Fruit fly (Drosophila melanogaster) whole organism, embryonic: ENCODE measurements around the gene CG7362.

Source experiments
- CG10147 ChIP-seq: fragments of 200-800 bp; sonication (Bioruptor generic); optimal IDR thresholded peaks from 2 replicates; lab custom pipeline; 2019; ENCODE audit warnings: missing biosample characterization, mild to moderate bottlenecking, missing genetic modification characterization, moderate library complexity
- CG10209 ChIP-seq: fragments of 200-800 bp; sonication (Bioruptor generic); optimal IDR thresholded peaks from 3 replicates; lab custom pipeline; 2017; ENCODE audit warnings: missing biosample characterization, mild to moderate bottlenecking, missing genetic modification characterization, missing genetic modification reagents
- CG12942 ChIP-seq: fragments of 200-800 bp; sonication (Bioruptor generic); optimal IDR thresholded peaks from 3 replicates; lab custom pipeline; 2016; ENCODE audit warnings: missing biosample characterization, missing genetic modification characterization
- CG13775 ChIP-seq: fragments of 200-800 bp; sonication (Bioruptor generic); optimal IDR thresholded peaks from 3 replicates; lab custom pipeline; 2017; ENCODE audit warnings: missing biosample characterization, mild to moderate bottlenecking, missing genetic modification characterization
- CG14860 ChIP-seq: fragments of 200-800 bp; sonication (Bioruptor generic); IDR thresholded peaks from 3 replicates; pipeline ENCODE4 v1.3.6; 2022; ENCODE audit warnings: missing biosample characterization, missing genetic modification characterization; ENCODE audit not compliant: partially characterized antibody
- CG15514 ChIP-seq: fragments of 200-800 bp; sonication (Bioruptor generic); optimal IDR thresholded peaks from 3 replicates; lab custom pipeline; 2017; ENCODE audit warnings: missing biosample characterization, missing genetic modification characterization, mild to moderate bottlenecking, moderate library complexity, missing genetic modification reagents
- CG15601 ChIP-seq: fragments of 200-800 bp; sonication (Bioruptor generic); optimal IDR thresholded peaks from 3 replicates; lab custom pipeline; 2019; ENCODE audit warnings: missing biosample characterization, mild to moderate bottlenecking, missing genetic modification characterization, moderate library complexity
- CG15696 ChIP-seq: fragments of 200-800 bp; sonication (Bioruptor generic); optimal IDR thresholded peaks from 2 replicates; lab custom pipeline; 2019; ENCODE audit warnings: missing biosample characterization, mild to moderate bottlenecking, missing genetic modification characterization, moderate library complexity
- CG17802 ChIP-seq: fragments of 200-800 bp; sonication (Bioruptor generic); optimal IDR thresholded peaks from 2 replicates; lab custom pipeline; 2018; ENCODE audit warnings: missing biosample characterization, mild to moderate bottlenecking, missing genetic modification characterization, moderate library complexity
- CG1792 ChIP-seq: fragments of 200-800 bp; sonication (Bioruptor generic); optimal IDR thresholded peaks from 2 replicates; lab custom pipeline; 2016; ENCODE audit warnings: missing biosample characterization, missing genetic modification characterization
- CG18599 ChIP-seq: fragments of 200-800 bp; sonication (Bioruptor generic); optimal IDR thresholded peaks from 3 replicates; lab custom pipeline; 2017; ENCODE audit warnings: missing biosample characterization, missing genetic modification characterization, mild to moderate bottlenecking, moderate library complexity, missing genetic modification reagents
- CG2116 ChIP-seq: fragments of 200-800 bp; sonication (Bioruptor generic); optimal IDR thresholded peaks from 3 replicates; lab custom pipeline; 2018; ENCODE audit warnings: missing biosample characterization, mild to moderate bottlenecking, missing genetic modification characterization
- CG2202 ChIP-seq: fragments of 200-800 bp; sonication (Bioruptor generic); optimal IDR thresholded peaks from 2 replicates; lab custom pipeline; 2018; ENCODE audit warnings: missing biosample characterization, mild to moderate bottlenecking, missing genetic modification characterization
- CG2889 ChIP-seq: fragments of 200-800 bp; sonication (Bioruptor generic); IDR thresholded peaks from 3 replicates; pipeline ENCODE4 v1.3.6; 2022; ENCODE audit warnings: missing biosample characterization, missing genetic modification characterization
- CG3995 ChIP-seq: fragments of 200-800 bp; sonication (Bioruptor generic); optimal IDR thresholded peaks from 3 replicates; lab custom pipeline; 2016; ENCODE audit warnings: missing biosample characterization, missing genetic modification characterization
- CG6654 ChIP-seq: fragments of 200-800 bp; sonication (Bioruptor generic); optimal IDR thresholded peaks from 2 replicates; lab custom pipeline; 2017; ENCODE audit warnings: missing biosample characterization, mild to moderate bottlenecking, missing genetic modification characterization
- CG7839 ChIP-seq: fragments of 200-800 bp; sonication (Bioruptor generic); optimal IDR thresholded peaks from 3 replicates; lab custom pipeline; 2018; ENCODE audit warnings: missing biosample characterization, mild to moderate bottlenecking, missing genetic modification characterization, moderate library complexity
- CG8924 ChIP-seq: fragments of 200-800 bp; optimal IDR thresholded peaks from 3 replicates; lab custom pipeline; 2019; ENCODE audit warnings: missing biosample characterization, mild to moderate bottlenecking, missing genetic modification characterization, moderate library complexity
- CG9437 ChIP-seq: fragments of 200-800 bp; sonication (Bioruptor generic); optimal IDR thresholded peaks from 2 replicates; lab custom pipeline; 2018; ENCODE audit warnings: missing biosample characterization, mild to moderate bottlenecking, missing genetic modification characterization
- Dek ChIP-seq: fragments of 200-800 bp; sonication (Bioruptor generic); optimal IDR thresholded peaks from 3 replicates; lab custom pipeline; 2019; ENCODE audit warnings: missing biosample characterization, mild to moderate bottlenecking, missing genetic modification characterization, moderate library complexity
- Dll ChIP-seq: fragments of 200-800 bp; sonication (Bioruptor generic); IDR thresholded peaks from 4 replicates; pipeline ENCODE4 v1.3.6; 2022; ENCODE audit warnings: missing biosample characterization, missing genetic modification characterization; ENCODE audit not compliant: partially characterized antibody
- Dp ChIP-seq: fragments of 200-800 bp; sonication (Bioruptor generic); optimal IDR thresholded peaks from 2 replicates; lab custom pipeline; 2018; ENCODE audit warnings: missing biosample characterization, mild to moderate bottlenecking, missing genetic modification characterization, moderate library complexity
- E2f2 ChIP-seq: fragments of 200-800 bp; sonication (Bioruptor generic); IDR thresholded peaks from 2 replicates; pipeline ENCODE4 v1.3.6; 2022; ENCODE audit warnings: missing biosample characterization, missing genetic modification characterization
- Hmr ChIP-seq: fragments of 200-800 bp; sonication (Bioruptor generic); optimal IDR thresholded peaks from 3 replicates; lab custom pipeline; 2017; ENCODE audit warnings: mild to moderate bottlenecking, missing biosample characterization, missing genetic modification reagents, missing genetic modification characterization
- Hr39 ChIP-seq: fragments of >200 bp; optimal IDR thresholded peaks from 2 replicates; lab custom pipeline; 2017
- Hsf ChIP-seq: fragments of 200-800 bp; sonication (Bioruptor generic); optimal IDR thresholded peaks from 3 replicates; lab custom pipeline; 2016; ENCODE audit warnings: missing biosample characterization, missing genetic modification characterization
- Lpt ChIP-seq: fragments of >200 bp; optimal IDR thresholded peaks from 2 replicates; lab custom pipeline; 2018; ENCODE audit warnings: missing biosample characterization, missing genetic modification characterization
- MESR4 ChIP-seq: fragments of 200-800 bp; sonication (Bioruptor generic); optimal IDR thresholded peaks from 2 replicates; lab custom pipeline; 2018; ENCODE audit warnings: missing biosample characterization, mild to moderate bottlenecking, missing genetic modification characterization, moderate library complexity
- MTF-1 ChIP-seq: fragments of 200-800 bp; sonication (Bioruptor generic); optimal IDR thresholded peaks from 2 replicates; lab custom pipeline; 2018; ENCODE audit warnings: missing biosample characterization, mild to moderate bottlenecking, missing genetic modification characterization, borderline replicate concordance
- Neu2 ChIP-seq: fragments of 200-800 bp; sonication (Bioruptor generic); optimal IDR thresholded peaks from 3 replicates; lab custom pipeline; 2016; ENCODE audit warnings: missing biosample characterization, missing genetic modification characterization, borderline replicate concordance
- Oli ChIP-seq: fragments of 200-800 bp; sonication (Bioruptor generic); optimal IDR thresholded peaks from 2 replicates; lab custom pipeline; 2018; ENCODE audit warnings: missing biosample characterization, mild to moderate bottlenecking, missing genetic modification characterization, moderate library complexity
- Ssrp ChIP-seq: fragments of 200-800 bp; sonication (Bioruptor generic); optimal IDR thresholded peaks from 2 replicates; lab custom pipeline; 2018; ENCODE audit warnings: missing biosample characterization, mild to moderate bottlenecking, missing genetic modification characterization, moderate library complexity
- cad ChIP-seq: fragments of >200 bp; optimal IDR thresholded peaks from 2 replicates; lab custom pipeline; 2017; ENCODE audit warnings: missing biosample characterization, missing genetic modification characterization
- cg ChIP-seq: fragments of 200-800 bp; sonication (Bioruptor generic); optimal IDR thresholded peaks from 3 replicates; lab custom pipeline; 2019; ENCODE audit warnings: missing biosample characterization, mild to moderate bottlenecking, missing genetic modification characterization, moderate library complexity
- chn ChIP-seq: fragments of 200-800 bp; sonication (Bioruptor generic); optimal IDR thresholded peaks from 2 replicates; lab custom pipeline; 2016; ENCODE audit warnings: missing biosample characterization, missing genetic modification characterization
- crc ChIP-seq: fragments of 200-800 bp; sonication (Bioruptor generic); optimal IDR thresholded peaks from 2 replicates; lab custom pipeline; 2016; ENCODE audit warnings: missing biosample characterization, missing genetic modification characterization
- disco-r ChIP-seq: fragments of 200-800 bp; sonication (Bioruptor generic); optimal IDR thresholded peaks from 2 replicates; lab custom pipeline; 2016; ENCODE audit warnings: missing biosample characterization, missing genetic modification characterization
- dysf ChIP-seq: fragments of 200-800 bp; sonication (Bioruptor generic); IDR thresholded peaks from 3 replicates; pipeline ENCODE4 v1.3.6; 2022; ENCODE audit warnings: missing biosample characterization, missing genetic modification characterization
- esg ChIP-seq: fragments of 200-800 bp; sonication (Bioruptor generic); conservative IDR thresholded peaks from 2 replicates; pipeline ENCODE4 v1.3.6; 2022; ENCODE audit warnings: missing biosample characterization, missing genetic modification characterization
- her ChIP-seq: fragments of 200-800 bp; sonication (Bioruptor generic); optimal IDR thresholded peaks from 2 replicates; lab custom pipeline; 2016; ENCODE audit warnings: missing biosample characterization, missing genetic modification characterization
- jumu ChIP-seq: fragments of 200-800 bp; sonication (Bioruptor generic); optimal IDR thresholded peaks from 3 replicates; lab custom pipeline; 2016; ENCODE audit warnings: missing biosample characterization, missing genetic modification characterization
- klu ChIP-seq: fragments of 200-800 bp; sonication (Bioruptor generic); IDR thresholded peaks from 2 replicates; pipeline ENCODE4 v1.3.6; 2022; ENCODE audit warnings: missing biosample characterization, missing genetic modification characterization
- lbe ChIP-seq: fragments of 200-800 bp; sonication (Bioruptor generic); optimal IDR thresholded peaks from 2 replicates; lab custom pipeline; 2016; ENCODE audit warnings: missing biosample characterization, mild to moderate bottlenecking, missing genetic modification characterization
- pum ChIP-seq: fragments of 200-800 bp; sonication (Bioruptor generic); optimal IDR thresholded peaks from 2 replicates; lab custom pipeline; 2016; ENCODE audit warnings: missing biosample characterization, missing genetic modification characterization
- sisA ChIP-seq: fragments of 200-800 bp; sonication (Bioruptor generic); IDR thresholded peaks from 2 replicates; pipeline ENCODE4 v1.3.6; 2022; ENCODE audit warnings: missing biosample characterization, missing genetic modification characterization
- tna ChIP-seq: fragments of 200-800 bp; sonication (Bioruptor generic); IDR thresholded peaks from 2 replicates; pipeline ENCODE4 v1.3.6; 2022; ENCODE audit warnings: missing biosample characterization, missing genetic modification characterization; ENCODE audit not compliant: partially characterized antibody
- toy ChIP-seq: fragments of 200-800 bp; sonication (Bioruptor generic); IDR thresholded peaks from 2 replicates; pipeline ENCODE4 v1.3.6; 2022; ENCODE audit warnings: missing biosample characterization, missing genetic modification characterization
- zfh1 ChIP-seq: fragments of 200-800 bp; sonication (Bioruptor generic); IDR thresholded peaks from 3 replicates; pipeline ENCODE4 v1.3.6; 2022; ENCODE audit warnings: missing biosample characterization, missing genetic modification characterization

Gene CG7362

dm6 chr3R:14728713-14729685, 25.3 kb downstream of the CG7362 start (continued):
- peak; percentile 2 for TF ChIP-seq lbe (GFP tag; lab: Kevin White, UChicago)
- no peak for TF ChIP-seq CG15601 (tag; lab: Kevin White, UChicago)
- no peak for TF ChIP-seq pum (GFP tag; lab: Kevin White, UChicago)
- TF ChIP-seq CG18599 (GFP tag; lab: Kevin White, UChicago), result peak; percentile 67
- no peak for TF ChIP-seq zfh1 (GFP tag; lab: Robert Waterston, UW)
- no peak for TF ChIP-seq CG2202
- no peak for TF ChIP-seq disco-r
- TF ChIP-seq CG10147 (GFP tag; lab: Kevin White, UChicago), result peak; percentile 21
- peak; percentile 47 for TF ChIP-seq E2f2 (GFP tag; lab: Robert Waterston, UW)
- TF ChIP-seq Neu2 (GFP tag; lab: Kevin White, UChicago), result no peak
- TF ChIP-seq dysf (GFP tag; lab: Robert Waterston, UW), result peak; percentile 35; the same call in 1 of the 3 replicates
- TF ChIP-seq jumu, result no peak
- no peak for TF ChIP-seq CG17802 (tag; lab: Kevin White, UChicago)
- peak; percentile 62 for TF ChIP-seq CG7839
- TF ChIP-seq Hsf (GFP tag; lab: Kevin White, UChicago), result no peak
- no peak for TF ChIP-seq CG15696 (tag; lab: Kevin White, UChicago)
- no peak for TF ChIP-seq Dek (tag; lab: Kevin White, UChicago)
- TF ChIP-seq Hmr, result peak; percentile 32
- TF ChIP-seq CG15514 (GFP tag; lab: Kevin White, UChicago), result peak; percentile 37
- 0 out of 2 replicates have a peak, but pooled peaks have one; percentile 29 for TF ChIP-seq tna (GFP tag; lab: Robert Waterston, UW)
- TF ChIP-seq crc (GFP tag; lab: Kevin White, UChicago), result no peak
- TF ChIP-seq Oli, result peak; percentile 67
- TF ChIP-seq CG14860, result no peak
- no peak for TF ChIP-seq Lpt (GFP tag; lab: Kevin White, UChicago)
- peak; percentile 20 for TF ChIP-seq CG10209 (GFP tag; lab: Kevin White, UChicago)
- TF ChIP-seq cg, result no peak
- no peak for TF ChIP-seq klu (GFP tag; lab: Robert Waterston, UW)
- no peak for TF ChIP-seq CG3995 (GFP tag; lab: Kevin White, UChicago)
- peak; percentile 26 for TF ChIP-seq CG13775 (GFP tag; lab: Kevin White, UChicago)
- TF ChIP-seq her (GFP tag; lab: Kevin White, UChicago), result no peak
- no peak for TF ChIP-seq Hr39 (lab: Kevin White, UChicago)
- no peak for TF ChIP-seq CG2889 (GFP tag; lab: Robert Waterston, UW)
- TF ChIP-seq MTF-1 (GFP tag; lab: Kevin White, UChicago), result no peak
- peak; percentile 68 for TF ChIP-seq CG8924
- peak; percentile 67 for TF ChIP-seq Ssrp (tag; lab: Kevin White, UChicago)
- TF ChIP-seq MESR4 (GFP tag; lab: Kevin White, UChicago), result no peak
- no peak for TF ChIP-seq Dp (GFP tag; lab: Kevin White, UChicago)
- TF ChIP-seq chn, result no peak
- no peak for TF ChIP-seq CG1792 (GFP tag; lab: Kevin White, UChicago)
- TF ChIP-seq CG12942 (GFP tag; lab: Kevin White, UChicago), result peak; percentile 50
- TF ChIP-seq cad, result no peak
- no peak for TF ChIP-seq CG6654 (GFP tag; lab: Kevin White, UChicago)
- TF ChIP-seq esg (GFP tag; lab: Robert Waterston, UW), result peak; percentile 68
- no peak for TF ChIP-seq CG2116 (GFP tag; lab: Kevin White, UChicago)
- peak; percentile 50 for TF ChIP-seq sisA (GFP tag; lab: Robert Waterston, UW)
- peak; percentile 30 for TF ChIP-seq CG9437
- TF ChIP-seq toy (GFP tag; lab: Robert Waterston, UW), result no peak
- TF ChIP-seq Dll (GFP tag; lab: Robert Waterston, UW), result 0 out of 4 replicates have a peak, but pooled peaks have one; percentile 12
